Fruit fly (Drosophila melanogaster): ENCODE data around the gene AgmNAT.

DNA sequence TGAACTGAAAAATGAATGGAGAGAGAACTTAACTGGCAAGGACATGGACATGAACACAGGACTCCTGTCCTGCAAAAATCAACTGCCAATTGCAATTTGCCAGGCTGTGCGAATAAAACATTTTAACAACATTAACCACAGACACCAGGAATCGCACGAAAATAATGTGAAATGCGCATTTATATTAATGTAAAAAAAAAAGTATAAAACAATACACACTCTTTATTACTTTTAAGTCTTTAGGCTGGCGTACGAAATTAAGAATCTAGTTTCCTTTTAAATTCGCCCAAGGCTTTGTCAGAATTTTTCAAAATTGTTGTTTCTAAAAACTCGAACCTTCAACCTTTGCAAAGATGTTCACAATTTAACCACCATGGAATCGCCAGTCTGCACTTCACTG lies 29.4 kb upstream of the AgmNAT start, which contains the start of gene CG12729:
- no peak for TF ChIP-seq nmo (GFP tag; optimal IDR thresholded peaks at IDR 0.05)
- no peak for TF ChIP-seq CG1024 (GFP tag; IDR thresholded peaks at IDR 0.05)
- no peak for TF ChIP-seq Rfx (GFP tag; IDR thresholded peaks at IDR 0.05)
- TF ChIP-seq Awh (GFP tag; IDR thresholded peaks at IDR 0.05) = no peak
- TF ChIP-seq her (GFP tag; optimal IDR thresholded peaks at IDR 0.05) = no peak
